Fruit fly (Drosophila melanogaster) whole organism: ENCODE measurements around the gene SuUR.

Experiments
- EcR ChIP-seq, 2 experiments: fragments of >200 bp; optimal IDR thresholded peaks; 2 replicates each; lab custom pipeline; 2017; ENCODE audit warnings: missing biosample characterization in 2 of 2, missing genetic modification characterization in 2 of 2, missing genetic modification reagents in 2 of 2
- pan ChIP-seq: fragments of >200 bp; optimal IDR thresholded peaks from 2 replicates; lab custom pipeline; 2017

DNA sequence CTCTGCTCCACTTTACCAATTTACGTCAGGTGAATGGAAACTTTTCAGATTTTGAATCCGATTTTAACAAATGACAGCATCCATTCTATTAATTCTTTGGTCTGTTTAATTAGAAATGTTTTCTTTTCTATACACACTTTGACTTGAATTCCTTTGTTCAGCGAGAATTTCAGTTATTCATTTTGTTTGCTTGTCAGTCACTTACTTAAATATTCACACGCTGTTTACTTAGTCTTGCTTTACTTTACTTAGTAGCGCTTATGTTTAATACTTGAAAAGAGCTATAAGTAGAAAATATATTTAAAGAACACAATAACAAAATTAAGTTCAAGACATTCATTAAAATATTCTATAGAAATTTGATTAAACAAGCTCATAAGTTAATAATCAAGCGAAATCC lies 42.6 kb downstream of the SuUR start, which contains the start of gene CG32073:
- TF ChIP-seq pan (lab: Kevin White, UChicago): no peak
- TF ChIP-seq EcR (GFP tag; optimal IDR thresholded peaks at IDR 0.05; lab: Kevin White, UChicago): no peak
